Fruit fly (Drosophila melanogaster): ENCODE measurements around the gene Hmr.

DNA sequence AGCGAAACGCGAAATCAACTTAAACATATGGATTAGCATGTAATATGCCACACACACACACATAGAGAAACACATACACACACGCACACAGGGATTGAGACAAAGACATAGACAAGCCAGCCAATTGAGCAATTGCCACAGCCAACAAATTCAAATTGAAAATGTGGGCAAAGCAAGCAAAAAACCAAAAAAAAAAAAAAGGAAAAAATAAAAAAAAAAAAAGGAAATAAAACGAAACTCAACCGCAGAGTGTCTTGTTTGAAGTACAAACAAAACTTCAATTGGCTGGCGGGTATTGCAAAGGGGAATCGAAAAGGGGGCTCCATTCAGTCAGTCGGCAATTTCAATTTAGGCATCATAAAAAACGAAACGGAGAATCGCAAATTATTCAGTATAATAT, 17.9 kb downstream of the Hmr start:
- no peak for TF ChIP-seq CG8478 (optimal IDR thresholded peaks at IDR 0.05)
- TF ChIP-seq CTCF (optimal IDR thresholded peaks at IDR 0.05): no peak

Measured in S2 (cell line).